Fruit fly (Drosophila melanogaster): ENCODE measurements around the gene Papst2.

Gene Papst2

DNA sequence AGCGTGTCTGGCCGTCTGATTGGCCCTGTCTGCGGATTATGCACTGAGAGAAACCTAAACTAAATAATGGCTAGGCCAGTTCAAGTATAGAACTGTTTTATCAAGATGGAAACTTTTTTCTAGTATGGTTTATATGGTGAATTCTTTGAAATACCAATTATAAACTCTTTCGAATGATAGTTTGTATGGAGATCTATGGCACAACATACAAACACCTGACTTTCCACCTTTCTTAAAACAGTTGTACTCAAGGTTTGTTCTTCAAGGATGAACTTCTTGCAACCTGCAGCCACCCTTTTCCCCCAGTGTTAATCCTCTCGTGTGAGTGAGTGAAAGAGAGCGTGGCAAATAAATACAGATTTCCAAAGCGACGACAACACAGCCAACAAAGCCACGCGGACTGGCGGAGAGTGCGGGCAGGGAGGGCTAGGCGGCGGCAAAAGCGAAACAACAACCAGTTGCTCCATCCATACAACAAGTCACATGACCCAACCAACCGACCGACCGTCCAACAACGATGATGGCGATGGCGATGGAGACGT, 38.3 kb upstream of the Papst2 start (continued):
- no peak; the same call in 1 of the 2 replicates for TF ChIP-seq CG16779 (GFP tag; IDR thresholded peaks at IDR 0.05)
- peak; percentile 31 for TF ChIP-seq CG17802 (tag; optimal IDR thresholded peaks at IDR 0.05)
- no peak for TF ChIP-seq CG14860 (GFP tag; IDR thresholded peaks at IDR 0.05; ENCODE audit: partially characterized antibody)
- no peak for TF ChIP-seq CG2129 (GFP tag; IDR thresholded peaks at IDR 0.05; ENCODE audit: partially characterized antibody)
- no peak for TF ChIP-seq dan (GFP tag; IDR thresholded peaks at IDR 0.05)
- TF ChIP-seq sens-2 (GFP tag; IDR thresholded peaks at IDR 0.05), result peak; percentile 57; the same call in 1 of the 2 replicates
- TF ChIP-seq cad (GFP tag; optimal IDR thresholded peaks at IDR 0.05), result no peak
- TF ChIP-seq Camta (GFP tag; optimal IDR thresholded peaks at IDR 0.05), result peak; percentile 90
- TF ChIP-seq amos (GFP tag; IDR thresholded peaks at IDR 0.05; ENCODE audit: partially characterized antibody), result no peak
- no peak for TF ChIP-seq br (optimal IDR thresholded peaks at IDR 0.05)
- TF ChIP-seq oc (tag; optimal IDR thresholded peaks at IDR 0.05), result peak; percentile 50
- peak; percentile 88 for TF ChIP-seq Abd-B (GFP tag; optimal IDR thresholded peaks at IDR 0.05)
- peak; percentile 90 for TF ChIP-seq CG12659 (GFP tag; optimal IDR thresholded peaks at IDR 0.05)
- TF ChIP-seq CG8478 (optimal IDR thresholded peaks at IDR 0.05), result no peak
- peak; percentile 73 for TF ChIP-seq Mes4 (GFP tag; optimal IDR thresholded peaks at IDR 0.05)
- peak; percentile 94 for TF ChIP-seq dysf (GFP tag; IDR thresholded peaks at IDR 0.05)
- peak; percentile 89 for TF ChIP-seq CG32767 (GFP tag; IDR thresholded peaks at IDR 0.05)
- TF ChIP-seq pnt (GFP tag; optimal IDR thresholded peaks at IDR 0.05), result peak; percentile 89
- peak in 1 of 2 experiments; percentile 13 for TF ChIP-seq Trl (optimal IDR thresholded peaks at IDR 0.05)
- TF ChIP-seq Trl (GFP tag; optimal IDR thresholded peaks at IDR 0.05), result peak; percentile 88
- TF ChIP-seq CG17568 (GFP tag; optimal IDR thresholded peaks at IDR 0.05), result peak; percentile 72
- TF ChIP-seq tx (GFP tag; optimal IDR thresholded peaks at IDR 0.05), result peak; percentile 86
- TF ChIP-seq Nf-YB (GFP tag; optimal IDR thresholded peaks at IDR 0.05), result peak; percentile 76
- TF ChIP-seq ftz-f1 (GFP tag; optimal IDR thresholded peaks at IDR 0.05), result no peak
- no peak for TF ChIP-seq CG34224 (GFP tag; IDR thresholded peaks at IDR 0.05; ENCODE audit: partially characterized antibody)
- peak; percentile 61 for TF ChIP-seq Bdp1 (GFP tag; optimal IDR thresholded peaks at IDR 0.05)
- peak; percentile 33 for TF ChIP-seq mirr (GFP tag; optimal IDR thresholded peaks at IDR 0.05)
- TF ChIP-seq CG42726 (GFP tag; IDR thresholded peaks at IDR 0.05; ENCODE audit: partially characterized antibody), result 0 out of 2 replicates have a peak, but pooled peaks have one; percentile 26
- peak; percentile 93 for TF ChIP-seq CG11504 (tag; optimal IDR thresholded peaks at IDR 0.05)
- TF ChIP-seq CG9609 (GFP tag; optimal IDR thresholded peaks at IDR 0.05), result peak; percentile 92
- peak; percentile 87 for TF ChIP-seq Rfx (GFP tag; IDR thresholded peaks at IDR 0.05)
- peak; percentile 93 for TF ChIP-seq dmrt99B (tag; optimal IDR thresholded peaks at IDR 0.05)
- TF ChIP-seq Xrp1 (GFP tag; IDR thresholded peaks at IDR 0.05), result peak; percentile 78
- TF ChIP-seq CG16863 (GFP tag; optimal IDR thresholded peaks at IDR 0.05), result peak; percentile 79
- TF ChIP-seq bcd (GFP tag; optimal IDR thresholded peaks at IDR 0.05), result peak; percentile 89
- TF ChIP-seq CG11696 (GFP tag; IDR thresholded peaks at IDR 0.05), result peak; percentile 44; the same call in 1 of the 2 replicates
- TF ChIP-seq gcm2 (GFP tag; optimal IDR thresholded peaks at IDR 0.05), result peak; percentile 74
- peak; percentile 87 for TF ChIP-seq CG10147 (GFP tag; optimal IDR thresholded peaks at IDR 0.05)
- TF ChIP-seq fd64A (GFP tag; optimal IDR thresholded peaks at IDR 0.05), result peak; percentile 2
- TF ChIP-seq vnd (GFP tag; IDR thresholded peaks at IDR 0.05; ENCODE audit: partially characterized antibody), result no peak
- TF ChIP-seq wor (GFP tag; IDR thresholded peaks at IDR 0.05), result peak; percentile 64
- peak; percentile 77 for TF ChIP-seq croc (GFP tag; conservative IDR thresholded peaks at IDR 0.05)
- peak; percentile 89 for TF ChIP-seq Bteb2 (GFP tag; optimal IDR thresholded peaks at IDR 0.05)
- TF ChIP-seq BEAF-32 (GFP tag; optimal IDR thresholded peaks at IDR 0.05), result no peak
- TF ChIP-seq Neu2 (GFP tag; optimal IDR thresholded peaks at IDR 0.05; ENCODE audit: borderline replicate concordance), result peak; percentile 17
- TF ChIP-seq otp (GFP tag; IDR thresholded peaks at IDR 0.05), result no peak; the same call in 1 of the 3 replicates
- peak; percentile 80 for TF ChIP-seq Blimp-1 (GFP tag; optimal IDR thresholded peaks at IDR 0.05)
- peak; percentile 88 for TF ChIP-seq CG3847 (GFP tag; IDR thresholded peaks at IDR 0.05)
- TF ChIP-seq pan (optimal IDR thresholded peaks at IDR 0.05), result no peak
- peak in 1 of 2 experiments; percentile 89 for TF ChIP-seq pan (GFP tag; optimal IDR thresholded peaks at IDR 0.05 in 1 of 2, IDR thresholded peaks at IDR 0.05 in 1 of 2)
- peak; percentile 74 for TF ChIP-seq CG12299 (tag; optimal IDR thresholded peaks at IDR 0.05)

Measured in whole organism, embryonic.